Worm (Caenorhabditis elegans) whole organism, L4/young adult: ENCODE measurements around the gene bus-5.

Source experiments
- W03F9.2 ChIP-seq: fragments of 150-350 bp; optimal IDR thresholded peaks from 2 replicates; lab custom pipeline; 2014; ENCODE audit warnings: missing biosample characterization, missing genetic modification characterization
- him-1 ChIP-seq: sonication (generic microtip); optimal IDR thresholded peaks from 2 replicates; lab custom pipeline; 2016; ENCODE audit warnings: missing genotype, missing genetic modification reagents, missing genetic modification characterization, missing compliant biosample characterization

ce11 chrX:2094094-2094493, 18.8 kb downstream of the bus-5 start:
- TF ChIP-seq him-1 (tag; lab: Kevin White, UChicago) (no peak), W03F9.2 (tag; lab: Kevin White, UChicago) (no peak)
